Fruit fly (Drosophila melanogaster) whole organism, embryonic: ENCODE data around the gene CG14971.

ENCODE experiments used
- CG11247 ChIP-seq: fragments of 200-800 bp; sonication (Bioruptor generic); IDR thresholded peaks from 2 replicates; pipeline ENCODE4 v1.3.6; 2022; ENCODE audit warnings: missing biosample characterization, missing genetic modification characterization
- CG11456 ChIP-seq: fragments of 200-800 bp; sonication (Bioruptor generic); IDR thresholded peaks from 3 replicates; pipeline ENCODE4 v1.3.6; 2022; ENCODE audit warnings: missing biosample characterization, missing genetic modification characterization
- CG11723 ChIP-seq: fragments of 200-800 bp; sonication (Bioruptor generic); optimal IDR thresholded peaks from 2 replicates; lab custom pipeline; 2017; ENCODE audit warnings: missing biosample characterization, mild to moderate bottlenecking, missing genetic modification characterization
- CG12104 ChIP-seq: fragments of 200-800 bp; sonication (Bioruptor generic); optimal IDR thresholded peaks from 3 replicates; lab custom pipeline; 2016; ENCODE audit warnings: missing biosample characterization, missing genetic modification characterization
- CG14965 ChIP-seq: fragments of 200-800 bp; sonication (Bioruptor generic); optimal IDR thresholded peaks from 2 replicates; lab custom pipeline; 2016; ENCODE audit warnings: missing biosample characterization, missing genetic modification characterization, borderline replicate concordance
- CG1832 ChIP-seq: fragments of 200-800 bp; sonication (Bioruptor generic); optimal IDR thresholded peaks from 2 replicates; lab custom pipeline; 2017; ENCODE audit warnings: missing biosample characterization, mild to moderate bottlenecking, missing genetic modification characterization, inconsistent platforms
- CG2120 ChIP-seq: fragments of 200-800 bp; sonication (Bioruptor generic); optimal IDR thresholded peaks from 3 replicates; lab custom pipeline; 2016; ENCODE audit warnings: missing biosample characterization, missing genetic modification characterization
- CG2889 ChIP-seq: fragments of 200-800 bp; sonication (Bioruptor generic); IDR thresholded peaks from 3 replicates; pipeline ENCODE4 v1.3.6; 2022; ENCODE audit warnings: missing biosample characterization, missing genetic modification characterization
- CG30020 ChIP-seq: fragments of 200-800 bp; optimal IDR thresholded peaks from 2 replicates; lab custom pipeline; 2019; ENCODE audit warnings: missing biosample characterization, mild to moderate bottlenecking, missing genetic modification characterization, moderate library complexity
- CG3065 ChIP-seq: fragments of 200-800 bp; sonication (Bioruptor generic); optimal IDR thresholded peaks from 2 replicates; lab custom pipeline; 2016; ENCODE audit warnings: missing biosample characterization, missing genetic modification characterization
- CG31365 ChIP-seq: fragments of 200-800 bp; sonication (Bioruptor generic); optimal IDR thresholded peaks from 2 replicates; lab custom pipeline; 2018; ENCODE audit warnings: missing biosample characterization, mild to moderate bottlenecking, missing genetic modification characterization
- CG4707 ChIP-seq: fragments of 200-800 bp; sonication (Bioruptor generic); optimal IDR thresholded peaks from 2 replicates; lab custom pipeline; 2018; ENCODE audit warnings: missing biosample characterization, mild to moderate bottlenecking, missing genetic modification characterization, moderate library complexity
- CG6654 ChIP-seq: fragments of 200-800 bp; sonication (Bioruptor generic); optimal IDR thresholded peaks from 2 replicates; lab custom pipeline; 2017; ENCODE audit warnings: missing biosample characterization, mild to moderate bottlenecking, missing genetic modification characterization
- CG8290 ChIP-seq, 3 experiments: fragments of 200-800 bp; sonication (Bioruptor generic); optimal IDR thresholded peaks; 2 replicates each; lab custom pipeline; 2016 to 2019; ENCODE audit warnings: missing biosample characterization in 3 of 3, missing genetic modification characterization in 3 of 3, mild to moderate bottlenecking in 2 of 3, moderate library complexity in 1 of 3
- CG8359 ChIP-seq: fragments of 200-800 bp; sonication (Bioruptor generic); optimal IDR thresholded peaks from 2 replicates; lab custom pipeline; 2017; ENCODE audit warnings: missing biosample characterization, mild to moderate bottlenecking, missing genetic modification characterization, borderline replicate concordance
- CG8388 ChIP-seq: fragments of 200-800 bp; sonication (Bioruptor generic); optimal IDR thresholded peaks from 2 replicates; lab custom pipeline; 2019; ENCODE audit warnings: missing biosample characterization, mild to moderate bottlenecking, missing genetic modification characterization, moderate library complexity
- CTCF ChIP-seq: fragments of 200-800 bp; sonication (Bioruptor generic); optimal IDR thresholded peaks from 2 replicates; lab custom pipeline; 2017; ENCODE audit warnings: missing biosample characterization, mild to moderate bottlenecking, missing genetic modification characterization, moderate library complexity
- Dip3 ChIP-seq: fragments of 200-800 bp; sonication (Bioruptor generic); optimal IDR thresholded peaks from 3 replicates; lab custom pipeline; 2016; ENCODE audit warnings: missing biosample characterization, missing genetic modification characterization
- HLH54F ChIP-seq: fragments of 200-800 bp; sonication (Bioruptor generic); optimal IDR thresholded peaks from 3 replicates; lab custom pipeline; 2016; ENCODE audit warnings: missing biosample characterization, missing genetic modification characterization
- Hey ChIP-seq: fragments of 200-800 bp; sonication (Bioruptor generic); optimal IDR thresholded peaks from 3 replicates; lab custom pipeline; 2018; ENCODE audit warnings: missing biosample characterization, mild to moderate bottlenecking, missing genetic modification characterization
- HmgD ChIP-seq: fragments of 200-800 bp; sonication (Bioruptor generic); optimal IDR thresholded peaks from 3 replicates; lab custom pipeline; 2016; ENCODE audit warnings: missing biosample characterization, missing genetic modification characterization
- Hr39 ChIP-seq: fragments of >200 bp; optimal IDR thresholded peaks from 2 replicates; lab custom pipeline; 2017
- Med ChIP-seq: fragments of 200-800 bp; sonication (Bioruptor generic); peaks from one replicate; lab custom pipeline; 2016; ENCODE audit warnings: missing biosample characterization, missing genetic modification characterization, mild to moderate bottlenecking, inconsistent platforms, moderate library complexity
- Mes4 ChIP-seq: fragments of 200-800 bp; sonication (Bioruptor generic); optimal IDR thresholded peaks from 2 replicates; lab custom pipeline; 2016; ENCODE audit warnings: missing biosample characterization, missing genetic modification characterization
- Scr ChIP-seq: fragments of 200-800 bp; sonication (Bioruptor generic); IDR thresholded peaks from 2 replicates; pipeline ENCODE4 v1.3.6; 2022; ENCODE audit warnings: missing biosample characterization, missing genetic modification characterization; ENCODE audit not compliant: partially characterized antibody
- Sox100B ChIP-seq: fragments of 200-800 bp; sonication (Bioruptor generic); optimal IDR thresholded peaks from 3 replicates; lab custom pipeline; 2018; ENCODE audit warnings: missing biosample characterization, mild to moderate bottlenecking, missing genetic modification characterization
- Sox102F ChIP-seq: fragments of 200-800 bp; sonication (Bioruptor generic); optimal IDR thresholded peaks from 2 replicates; lab custom pipeline; 2018; ENCODE audit warnings: missing biosample characterization, mild to moderate bottlenecking, missing genetic modification characterization, moderate library complexity
- Trl ChIP-seq, 3 experiments: fragments of >200 bp in 2 of 3; fragments of 200-800 bp in 1 of 3; sonication (Bioruptor generic) in 1 of 3; optimal IDR thresholded peaks; 2 replicates in 1 of 3; 3 replicates in 2 of 3; lab custom pipeline; 2016 to 2017; ENCODE audit warnings: missing biosample characterization in 1 of 3, missing genetic modification characterization in 1 of 3
- ato ChIP-seq: fragments of 200-800 bp; sonication (Bioruptor generic); IDR thresholded peaks from 2 replicates; pipeline ENCODE4 v1.3.6; 2022; ENCODE audit warnings: missing biosample characterization, missing genetic modification characterization; ENCODE audit not compliant: partially characterized antibody
- bbx ChIP-seq: fragments of 200-800 bp; sonication (Bioruptor generic); IDR thresholded peaks from 2 replicates; pipeline ENCODE4 v1.3.6; 2022; ENCODE audit warnings: missing biosample characterization, missing genetic modification characterization; ENCODE audit not compliant: partially characterized antibody
- cas ChIP-seq: fragments of 200-800 bp; sonication (Bioruptor generic); IDR thresholded peaks from 2 replicates; pipeline ENCODE4 v1.3.6; 2022; ENCODE audit warnings: missing biosample characterization, missing genetic modification characterization
- cg ChIP-seq: fragments of 200-800 bp; sonication (Bioruptor generic); optimal IDR thresholded peaks from 3 replicates; lab custom pipeline; 2019; ENCODE audit warnings: missing biosample characterization, mild to moderate bottlenecking, missing genetic modification characterization, moderate library complexity
- chinmo ChIP-seq: fragments of 200-800 bp; sonication (Bioruptor generic); IDR thresholded peaks from 4 replicates; pipeline ENCODE4 v1.3.6; 2022; ENCODE audit warnings: missing biosample characterization, missing genetic modification characterization; ENCODE audit not compliant: partially characterized antibody
- corto ChIP-seq: fragments of 200-800 bp; sonication (Bioruptor generic); optimal IDR thresholded peaks from 2 replicates; lab custom pipeline; 2016; ENCODE audit warnings: missing biosample characterization, mild to moderate bottlenecking, missing genetic modification characterization, moderate library complexity
- dpn ChIP-seq, 2 experiments: fragments of 200-800 bp; sonication (Bioruptor generic); optimal IDR thresholded peaks; 3 replicates each; lab custom pipeline; 2016; ENCODE audit warnings: missing biosample characterization in 2 of 2, missing genetic modification characterization in 2 of 2
- ems ChIP-seq: fragments of 200-800 bp; sonication (Bioruptor generic); optimal IDR thresholded peaks from 3 replicates; lab custom pipeline; 2016; ENCODE audit warnings: missing biosample characterization, missing genetic modification characterization
- h ChIP-seq: fragments of >200 bp; optimal IDR thresholded peaks from 2 replicates; lab custom pipeline; 2017
- jumu ChIP-seq: fragments of 200-800 bp; sonication (Bioruptor generic); optimal IDR thresholded peaks from 3 replicates; lab custom pipeline; 2016; ENCODE audit warnings: missing biosample characterization, missing genetic modification characterization
- luna ChIP-seq: fragments of 200-800 bp; sonication (Bioruptor generic); optimal IDR thresholded peaks from 2 replicates; lab custom pipeline; 2016; ENCODE audit warnings: missing biosample characterization, missing genetic modification characterization
- nerfin-2 ChIP-seq: fragments of 200-800 bp; sonication (Bioruptor generic); IDR thresholded peaks from 2 replicates; pipeline ENCODE4 v1.3.6; 2022; ENCODE audit warnings: missing biosample characterization, missing genetic modification characterization; ENCODE audit not compliant: partially characterized antibody
- pan ChIP-seq, 4 experiments: fragments of >200 bp in 3 of 4; fragments of 200-800 bp in 1 of 4; sonication (Bioruptor generic) in 1 of 4; optimal IDR thresholded peaks in 3 of 4; IDR thresholded peaks in 1 of 4; 2 replicates each; pipeline versions ENCODE4 v1.3.6 to Lab custom; 2017 to 2022; ENCODE audit warnings: missing biosample characterization in 2 of 4, missing genetic modification characterization in 2 of 4, mixed read lengths in 1 of 4
- pfk ChIP-seq: fragments of 200-800 bp; sonication (Bioruptor generic); optimal IDR thresholded peaks from 2 replicates; lab custom pipeline; 2018; ENCODE audit warnings: missing biosample characterization, mild to moderate bottlenecking, missing genetic modification characterization, moderate library complexity
- phol ChIP-seq: fragments of 200-800 bp; sonication (Bioruptor generic); optimal IDR thresholded peaks from 3 replicates; lab custom pipeline; 2018; ENCODE audit warnings: missing biosample characterization, mild to moderate bottlenecking, missing genetic modification characterization, moderate library complexity
- sima ChIP-seq: fragments of 200-800 bp; sonication (Bioruptor generic); optimal IDR thresholded peaks from 2 replicates; lab custom pipeline; 2016; ENCODE audit warnings: missing biosample characterization, missing genetic modification characterization
- tx ChIP-seq: fragments of 200-800 bp; sonication (Bioruptor generic); optimal IDR thresholded peaks from 2 replicates; lab custom pipeline; 2016; ENCODE audit warnings: missing biosample characterization, missing genetic modification characterization
- usp ChIP-seq: fragments of >200 bp; optimal IDR thresholded peaks from 2 replicates; lab custom pipeline; 2017; ENCODE audit warnings: missing biosample characterization, missing genetic modification characterization
- wek ChIP-seq: fragments of 200-800 bp; sonication (Bioruptor generic); optimal IDR thresholded peaks from 3 replicates; lab custom pipeline; 2018; ENCODE audit warnings: missing biosample characterization, mild to moderate bottlenecking, missing genetic modification characterization, moderate library complexity

CG14971 gene

DNA sequence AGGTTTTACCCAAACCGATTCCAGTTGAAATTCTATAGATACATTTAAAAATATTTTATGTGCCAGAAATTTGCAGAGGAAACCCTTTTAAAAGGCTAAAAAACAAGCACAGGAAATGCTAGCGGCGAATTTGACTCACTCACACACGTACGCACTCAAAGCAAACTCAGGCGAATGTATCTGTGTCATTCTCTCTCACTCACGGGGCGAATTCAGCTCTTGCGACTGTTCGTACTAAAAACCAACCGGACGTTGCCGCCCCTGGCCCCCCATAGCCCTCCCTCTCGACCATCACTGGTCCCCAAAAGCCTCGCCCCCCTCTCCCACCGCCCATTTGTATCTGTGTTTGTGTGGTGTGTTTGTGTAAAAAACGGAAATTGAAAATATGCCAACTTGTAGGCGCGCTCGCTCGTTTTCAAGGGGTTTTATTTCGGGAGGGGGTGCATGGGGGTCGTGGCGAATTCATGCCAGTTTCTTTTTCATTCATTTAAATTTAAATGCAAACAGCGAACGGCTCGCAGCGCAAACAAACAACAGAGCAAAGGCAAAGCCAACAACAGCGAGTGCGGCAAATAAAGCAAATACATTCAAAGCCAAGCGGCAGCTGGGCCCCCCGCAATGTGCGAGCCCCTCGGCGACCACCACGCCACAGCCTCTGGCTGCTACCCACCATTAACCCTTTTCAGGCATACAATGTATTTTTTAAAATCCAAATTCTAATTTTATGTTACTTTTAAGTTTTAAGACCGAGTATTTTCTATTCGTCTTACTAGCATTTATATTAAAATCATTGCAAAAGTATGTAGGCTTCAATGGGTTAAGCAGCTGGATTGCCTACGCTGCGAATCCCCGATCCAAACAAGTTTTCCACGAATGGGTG lies 52.7 kb downstream of the CG14971 start (continued):
- TF ChIP-seq cas (peak; percentile 63; the same call in 1 of the 2 replicates), Sox102F (GFP tag; lab: Kevin White, UChicago) (peak; percentile 81), bbx (GFP tag; lab: Robert Waterston, UW) (peak; percentile 11; the same call in 1 of the 2 replicates), CG14965 (GFP tag; lab: Kevin White, UChicago) (no peak), Trl (optimal IDR thresholded peaks at IDR 0.05; lab: Kevin White, UChicago) (peak; percentile 70 to 88), Trl (GFP tag; optimal IDR thresholded peaks at IDR 0.05; lab: Kevin White, UChicago) (peak; percentile 14), CG31365 (tag; lab: Kevin White, UChicago) (peak; percentile 60), Med (GFP tag; lab: Kevin White, UChicago) (peak; percentile 95), Mes4 (peak; percentile 50), Hr39 (lab: Kevin White, UChicago) (no peak), CG11723 (peak; percentile 65), cg (GFP tag; lab: Kevin White, UChicago) (peak; percentile 95), pan (optimal IDR thresholded peaks at IDR 0.05; lab: Kevin White, UChicago) (no peak), pan (GFP tag; optimal IDR thresholded peaks at IDR 0.05 in 1 of 2, IDR thresholded peaks at IDR 0.05 in 1 of 2) (peak in 1 of 2 experiments; percentile 89), CG12104 (GFP tag; lab: Kevin White, UChicago) (peak; percentile 62), dpn (GFP tag; optimal IDR thresholded peaks at IDR 0.05; lab: Kevin White, UChicago) (peak; percentile 58 to 72), wek (GFP tag; lab: Kevin White, UChicago) (peak; percentile 35), sima (GFP tag; lab: Kevin White, UChicago) (no peak), CG8359 (no peak), ems (peak; percentile 63), nerfin-2 (GFP tag; lab: Robert Waterston, UW) (no peak), CTCF (GFP tag; lab: Kevin White, UChicago) (peak; percentile 5), CG3065 (GFP tag; lab: Kevin White, UChicago) (no peak), phol (tag; lab: Kevin White, UChicago) (peak; percentile 63), CG8290 (GFP tag; optimal IDR thresholded peaks at IDR 0.05; lab: Kevin White, UChicago) (no peak), CG8290 (tag; optimal IDR thresholded peaks at IDR 0.05; lab: Kevin White, UChicago) (peak; percentile 25 to 97), CG11247 (GFP tag; lab: Robert Waterston, UW) (peak; percentile 52), pfk (GFP tag; lab: Kevin White, UChicago) (peak; percentile 72), corto (GFP tag; lab: Kevin White, UChicago) (no peak), CG2120 (GFP tag; lab: Kevin White, UChicago) (peak; percentile 94), Scr (GFP tag; lab: Robert Waterston, UW) (no peak), CG8388 (no peak), HLH54F (GFP tag; lab: Kevin White, UChicago) (peak; percentile 70), CG11456 (GFP tag; lab: Robert Waterston, UW) (peak; percentile 84), CG6654 (GFP tag; lab: Kevin White, UChicago) (no peak), jumu (peak; percentile 44), tx (GFP tag; lab: Kevin White, UChicago) (peak; percentile 55), luna (GFP tag; lab: Kevin White, UChicago) (peak; percentile 5), Hey (tag; lab: Kevin White, UChicago) (peak; percentile 86), Sox100B (GFP tag; lab: Kevin White, UChicago) (peak; percentile 51), chinmo (GFP tag; lab: Robert Waterston, UW) (peak; percentile 99), CG2889 (GFP tag; lab: Robert Waterston, UW) (peak; percentile 33; the same call in 1 of the 3 replicates), Dip3 (peak; percentile 76), CG30020 (no peak), HmgD (GFP tag; lab: Kevin White, UChicago) (no peak), CG4707 (GFP tag; lab: Kevin White, UChicago) (peak; percentile 38), usp (no peak), ato (GFP tag; lab: Robert Waterston, UW) (0 out of 2 replicates have a peak, but pooled peaks have one; percentile 32), h (lab: Kevin White, UChicago) (no peak), CG1832 (no peak)
